Fruit fly (Drosophila melanogaster): ENCODE data around the gene CG14137.

CG14137 gene

DNA sequence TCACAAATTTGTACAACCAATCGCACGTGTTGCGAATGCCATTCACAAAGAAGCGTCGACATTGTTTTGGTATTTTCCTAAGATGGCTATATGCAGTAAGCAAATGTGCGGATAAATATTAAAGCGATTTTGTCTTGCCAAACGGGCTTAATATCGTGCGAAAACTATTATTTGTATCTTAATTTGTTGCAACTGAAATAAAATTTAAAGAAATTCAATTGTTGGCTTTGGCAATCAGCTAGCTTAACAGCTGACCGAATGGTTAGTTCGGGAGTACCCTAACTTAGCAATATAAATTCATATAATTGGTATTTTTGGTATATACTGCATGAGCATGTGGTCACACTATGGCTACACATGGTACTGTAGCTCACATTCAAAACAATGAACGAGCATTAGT is 48.5 kb upstream of the CG14137 start, which contains the start of the genes RIOK1 and Polr3H (continued):
- peak; percentile 76; the same call in 2 of the 3 replicates for TF ChIP-seq CG34422 (GFP tag; IDR thresholded peaks at IDR 0.05)
- no peak; the same call in 2 of the 3 replicates for TF ChIP-seq CG17361 (GFP tag; IDR thresholded peaks at IDR 0.05)
- no peak for TF ChIP-seq fru (optimal IDR thresholded peaks at IDR 0.05)
- TF ChIP-seq Asciz (GFP tag; optimal IDR thresholded peaks at IDR 0.05) = no peak
- TF ChIP-seq CG8089 (GFP tag; optimal IDR thresholded peaks at IDR 0.05) = peak; percentile 40
- peak; percentile 55; the same call in 1 of the 2 replicates for TF ChIP-seq CG13287 (GFP tag; IDR thresholded peaks at IDR 0.05; ENCODE audit: partially characterized antibody)
- peak; percentile 40; the same call in 1 of the 2 replicates for TF ChIP-seq ranshi (GFP tag; IDR thresholded peaks at IDR 0.05)
- no peak for TF ChIP-seq CG31224 (GFP tag; IDR thresholded peaks at IDR 0.05)
- TF ChIP-seq cas (GFP tag; IDR thresholded peaks at IDR 0.05) = 0 out of 2 replicates have a peak, but pooled peaks have one; percentile 31
- TF ChIP-seq peb (GFP tag; IDR thresholded peaks at IDR 0.05) = 0 out of 2 replicates have a peak, but pooled peaks have one; percentile 28
- TF ChIP-seq CG13123 (GFP tag; optimal IDR thresholded peaks at IDR 0.05) = peak; percentile 65
- TF ChIP-seq ro (GFP tag; IDR thresholded peaks at IDR 0.05) = no peak
- TF ChIP-seq kay (GFP tag; optimal IDR thresholded peaks at IDR 0.05) = no peak
- no peak for TF ChIP-seq CG10321 (GFP tag; IDR thresholded peaks at IDR 0.05)
- peak; percentile 16 for TF ChIP-seq CG6254 (GFP tag; optimal IDR thresholded peaks at IDR 0.05)
- peak; percentile 72 for TF ChIP-seq NfI (GFP tag; optimal IDR thresholded peaks at IDR 0.05)
- TF ChIP-seq Hsf (GFP tag; optimal IDR thresholded peaks at IDR 0.05) = peak; percentile 85
- no peak for TF ChIP-seq Hr78 (GFP tag; optimal IDR thresholded peaks at IDR 0.05)
- peak; percentile 70 for TF ChIP-seq crc (GFP tag; optimal IDR thresholded peaks at IDR 0.05)
- TF ChIP-seq Dbx (GFP tag; IDR thresholded peaks at IDR 0.05) = peak; percentile 51; the same call in 1 of the 3 replicates
- TF ChIP-seq Ets65A (GFP tag) = peak; percentile 88
- TF ChIP-seq jumu (GFP tag; optimal IDR thresholded peaks at IDR 0.05) = peak; percentile 38
- TF ChIP-seq CG4282 (GFP tag; optimal IDR thresholded peaks at IDR 0.05) = peak; percentile 14
- no peak for TF ChIP-seq CG1832 (GFP tag; optimal IDR thresholded peaks at IDR 0.05)
- TF ChIP-seq mld (GFP tag; IDR thresholded peaks at IDR 0.05; ENCODE audit: partially characterized antibody) = no peak
- no peak for TF ChIP-seq ato (GFP tag; IDR thresholded peaks at IDR 0.05; ENCODE audit: partially characterized antibody)
- TF ChIP-seq CG15073 (GFP tag; optimal IDR thresholded peaks at IDR 0.05) = no peak
- TF ChIP-seq CG2678 (tag; optimal IDR thresholded peaks at IDR 0.05) = no peak
- TF ChIP-seq CG4707 (GFP tag; optimal IDR thresholded peaks at IDR 0.05) = no peak
- no peak for TF ChIP-seq CG14860 (GFP tag; IDR thresholded peaks at IDR 0.05; ENCODE audit: partially characterized antibody)
- TF ChIP-seq croc (GFP tag; conservative IDR thresholded peaks at IDR 0.05) = no peak
- no peak for TF ChIP-seq grn (GFP tag; optimal IDR thresholded peaks at IDR 0.05)
- no peak for TF ChIP-seq CG6765 (GFP tag; optimal IDR thresholded peaks at IDR 0.05)
- TF ChIP-seq Adf1 (GFP tag; IDR thresholded peaks at IDR 0.05) = peak; percentile 41; the same call in 1 of the 2 replicates
- peak; percentile 74 for TF ChIP-seq tgo (GFP tag; IDR thresholded peaks at IDR 0.05)
- no peak for TF ChIP-seq CG12104 (GFP tag; optimal IDR thresholded peaks at IDR 0.05)
- peak; percentile 27 for TF ChIP-seq disco-r (GFP tag; optimal IDR thresholded peaks at IDR 0.05)
- TF ChIP-seq schlank (tag; optimal IDR thresholded peaks at IDR 0.05) = no peak
- TF ChIP-seq CG4360 (GFP tag; IDR thresholded peaks at IDR 0.05) = no peak
- peak; percentile 52 for TF ChIP-seq Dad (GFP tag; optimal IDR thresholded peaks at IDR 0.05)
- TF ChIP-seq pros (GFP tag; optimal IDR thresholded peaks at IDR 0.05) = no peak
- TF ChIP-seq bigmax (GFP tag; optimal IDR thresholded peaks at IDR 0.05) = peak; percentile 1
- no peak for TF ChIP-seq Dip2 (GFP tag; IDR thresholded peaks at IDR 0.05)
- TF ChIP-seq CG8388 (GFP tag; optimal IDR thresholded peaks at IDR 0.05) = peak; percentile 48
- no peak for TF ChIP-seq CG10959 (GFP tag; IDR thresholded peaks at IDR 0.05)
- TF ChIP-seq caup (GFP tag; optimal IDR thresholded peaks at IDR 0.05; ENCODE audit: severe bottlenecking) = no peak
- TF ChIP-seq seq (GFP tag; IDR thresholded peaks at IDR 0.05) = no peak
- TF ChIP-seq sd (tag; optimal IDR thresholded peaks at IDR 0.05) = no peak
- TF ChIP-seq H2.0 (GFP tag; IDR thresholded peaks at IDR 0.05) = peak; percentile 74

Data from whole organism, embryonic.